Worm (Caenorhabditis elegans) whole organism, L1 larva: Measurements from ENCODE around the gene F58B4.5.

ENCODE experiments used
- C04F5.9 ChIP-seq: sonication (generic microtip); optimal IDR thresholded peaks from 2 replicates; lab custom pipeline; 2016; ENCODE audit warnings: missing genetic modification characterization, missing compliant biosample characterization
- aha-1 ChIP-seq: fragments of 150-350 bp; optimal IDR thresholded peaks from 2 replicates; lab custom pipeline; 2014; ENCODE audit warnings: missing biosample characterization, missing genetic modification characterization
- aly-2 ChIP-seq: fragments of 150-350 bp; optimal IDR thresholded peaks from 2 replicates; lab custom pipeline; 2014; ENCODE audit warnings: missing biosample characterization, missing genetic modification characterization
- lin-15B ChIP-seq: fragments of 150-350 bp; sonication (generic microtip); optimal IDR thresholded peaks from 3 replicates; lab custom pipeline; 2014; ENCODE audit warnings: missing biosample characterization, missing genetic modification characterization
- nhr-11 ChIP-seq: fragments of 150-350 bp; optimal IDR thresholded peaks from 2 replicates; lab custom pipeline; 2014; ENCODE audit warnings: missing biosample characterization, missing genetic modification characterization
- pag-3 ChIP-seq: sonication (generic microtip); optimal IDR thresholded peaks from 2 replicates; lab custom pipeline; 2017; ENCODE audit warnings: missing genetic modification characterization, mild to moderate bottlenecking, missing compliant biosample characterization, antibody characterized with exemption, borderline replicate concordance; ENCODE audit not compliant: insufficient read depth
- skn-1 ChIP-seq: fragments of 150-350 bp; optimal IDR thresholded peaks from 2 replicates; lab custom pipeline; 2014; ENCODE audit warnings: missing biosample characterization, missing genetic modification characterization
- snpc-4 ChIP-seq: fragments of 150-350 bp; optimal IDR thresholded peaks from 2 replicates; lab custom pipeline; 2014; ENCODE audit warnings: missing biosample characterization, missing genetic modification characterization
- sox-4 ChIP-seq: sonication (generic microtip); optimal IDR thresholded peaks from 2 replicates; lab custom pipeline; 2016; ENCODE audit warnings: missing genetic modification characterization, missing compliant biosample characterization
- sptf-1 ChIP-seq: fragments of 150-350 bp; optimal IDR thresholded peaks from 2 replicates; lab custom pipeline; 2014; ENCODE audit warnings: missing biosample characterization, missing genetic modification characterization
- tlp-1 ChIP-seq: fragments of 150-350 bp; optimal IDR thresholded peaks from 2 replicates; lab custom pipeline; 2014; ENCODE audit warnings: missing biosample characterization, missing genetic modification characterization
- unc-62 ChIP-seq: fragments of 150-350 bp; optimal IDR thresholded peaks from 2 replicates; lab custom pipeline; 2014; ENCODE audit warnings: missing biosample characterization, missing genetic modification reagents, missing genetic modification characterization
- unc-86 ChIP-seq: sonication (generic microtip); optimal IDR thresholded peaks from 2 replicates; lab custom pipeline; 2016; ENCODE audit warnings: missing genetic modification characterization, missing compliant biosample characterization
- ztf-11 ChIP-seq, 2 experiments: sonication (generic microtip); optimal IDR thresholded peaks; 2 replicates each; lab custom pipeline; 2016 to 2017; ENCODE audit warnings: missing genetic modification characterization in 2 of 2, missing biosample characterization in 1 of 2, missing compliant biosample characterization in 1 of 2

DNA sequence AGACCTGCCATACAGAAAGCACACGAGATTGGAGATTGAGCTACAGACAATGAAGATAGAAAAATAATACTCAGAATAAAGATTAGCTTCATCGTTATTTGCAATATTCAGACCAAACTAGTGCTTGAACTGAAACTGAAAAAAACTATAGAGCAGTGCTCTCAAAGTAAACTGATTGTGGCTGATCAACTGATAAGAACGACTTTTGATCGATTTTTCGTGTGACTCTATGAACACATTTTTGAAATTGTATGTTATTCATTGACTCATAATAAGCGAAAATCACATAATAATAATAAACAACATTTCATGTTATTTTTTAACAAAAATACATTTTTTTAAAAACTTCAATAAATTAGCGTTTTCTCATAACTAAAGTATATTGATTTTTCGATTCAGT is 31.4 kb upstream of the F58B4.5 start, which contains the start of gene spp-16:
- no peak for TF ChIP-seq sox-4 (tag; lab: Kevin White, UChicago)
- no peak for TF ChIP-seq aly-2 (tag; lab: Kevin White, UChicago)
- TF ChIP-seq nhr-11 (tag; lab: Kevin White, UChicago), result no peak
- TF ChIP-seq C04F5.9 (tag; lab: Kevin White, UChicago), result no peak
- TF ChIP-seq snpc-4 (tag; lab: Kevin White, UChicago), result no peak
- TF ChIP-seq tlp-1 (tag; lab: Kevin White, UChicago), result no peak
- no peak for TF ChIP-seq lin-15B
- TF ChIP-seq pag-3 (tag; lab: Kevin White, UChicago), result no peak
- no peak for TF ChIP-seq aha-1 (tag; lab: Kevin White, UChicago)
- TF ChIP-seq sptf-1 (tag; lab: Kevin White, UChicago), result no peak
- no peak for TF ChIP-seq unc-86 (tag; lab: Kevin White, UChicago)
- TF ChIP-seq ztf-11 (tag; optimal IDR thresholded peaks at IDR 0.05; lab: Kevin White, UChicago), result no peak
- no peak for TF ChIP-seq skn-1 (tag; lab: Kevin White, UChicago)
- no peak for TF ChIP-seq unc-62 (GFP tag; lab: Kevin White, UChicago)
